Worm (Caenorhabditis elegans): ENCODE results near the gene ZC317.7.
A peak's percentile ranks its signal among the peaks of the same experiment; 100 is the strongest.

Gene ZC317.7

DNA sequence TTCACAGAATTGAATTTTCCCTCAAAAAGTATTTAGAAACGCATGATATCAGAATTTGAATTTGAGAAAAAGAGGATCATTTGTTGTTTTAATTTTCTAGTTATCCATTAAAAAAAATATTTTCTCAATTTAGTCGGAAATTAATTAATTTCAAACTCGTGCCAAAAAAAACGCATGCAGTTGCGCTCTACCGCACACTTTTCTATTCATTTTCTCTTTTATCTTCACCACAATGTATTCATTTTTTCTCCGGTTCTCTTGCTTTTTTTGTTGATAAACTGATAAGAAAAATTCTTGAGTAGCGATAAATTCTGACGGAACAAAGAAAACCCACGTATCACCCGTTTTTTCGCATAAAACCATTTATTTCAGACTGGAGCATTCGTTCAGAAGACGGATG lies 37.8 kb downstream of the ZC317.7 start, which contains the start of gene acl-6 (continued):
- no peak for TF ChIP-seq gei-17 (GFP tag; optimal IDR thresholded peaks at IDR 0.05)
- TF ChIP-seq F57A8.1 (GFP tag; optimal IDR thresholded peaks at IDR 0.05): no peak
- peak; percentile 1 for TF ChIP-seq nhr-90 (tag; optimal IDR thresholded peaks at IDR 0.05)
- TF ChIP-seq F57C9.4 (tag; optimal IDR thresholded peaks at IDR 0.05): no peak
- no peak for TF ChIP-seq mxl-1 (tag; optimal IDR thresholded peaks at IDR 0.05)
- TF ChIP-seq ztf-6 (GFP tag; IDR thresholded peaks at IDR 0.05): no peak
- no peak for TF ChIP-seq unc-130 (GFP tag; optimal IDR thresholded peaks at IDR 0.05)
- no peak for TF ChIP-seq chd-7 (tag; optimal IDR thresholded peaks at IDR 0.05)
- peak in 1 of 3 experiments; percentile 73 for TF ChIP-seq lin-35 (GFP tag; optimal IDR thresholded peaks at IDR 0.05)
- TF ChIP-seq let-526 (GFP tag; IDR thresholded peaks at IDR 0.05): no peak
- no peak for TF ChIP-seq snpc-1.1 (tag; optimal IDR thresholded peaks at IDR 0.05; ENCODE audit: insufficient read depth)
- TF ChIP-seq lin-40 (tag; optimal IDR thresholded peaks at IDR 0.05): peak; percentile 52
- no peak for TF ChIP-seq sptf-2 (GFP tag; optimal IDR thresholded peaks at IDR 0.05)
- no peak for TF ChIP-seq ztf-25 (GFP tag; IDR thresholded peaks at IDR 0.05)
- TF ChIP-seq attf-3 (GFP tag; conservative IDR thresholded peaks at IDR 0.05): no peak
- TF ChIP-seq F39B2.1 (GFP tag; IDR thresholded peaks at IDR 0.05): no peak
- no peak for TF ChIP-seq egl-44 (GFP tag; IDR thresholded peaks at IDR 0.05)
- TF ChIP-seq ztf-18 (tag; optimal IDR thresholded peaks at IDR 0.05): peak; percentile 30
- no peak for TF ChIP-seq hsf-1 (GFP tag; IDR thresholded peaks at IDR 0.05)
- no peak for TF ChIP-seq unc-62 (GFP tag; optimal IDR thresholded peaks at IDR 0.05)
- no peak for TF ChIP-seq tlf-1 (GFP tag; optimal IDR thresholded peaks at IDR 0.05)
- no peak for TF ChIP-seq zfh-2 (GFP tag; conservative IDR thresholded peaks at IDR 0.05)
- no peak for TF ChIP-seq Y79H2A.3 (GFP tag; conservative IDR thresholded peaks at IDR 0.05)
- TF ChIP-seq rec-8 (tag; optimal IDR thresholded peaks at IDR 0.05): no peak
- TF ChIP-seq lsy-27 (tag; optimal IDR thresholded peaks at IDR 0.05; ENCODE audit: borderline replicate concordance, insufficient read depth): no peak
- no peak for TF ChIP-seq F22D6.2 (tag; optimal IDR thresholded peaks at IDR 0.05)
- no peak for TF ChIP-seq snpc-3.4 (tag; optimal IDR thresholded peaks at IDR 0.05)
- no peak for TF ChIP-seq madf-8 (GFP tag; conservative IDR thresholded peaks at IDR 0.05)
- TF ChIP-seq attf-6 (GFP tag; IDR thresholded peaks at IDR 0.05): no peak
- no peak for TF ChIP-seq cebp-1 (GFP tag; IDR thresholded peaks at IDR 0.05)
- peak; percentile 51 for TF ChIP-seq cebp-1 (tag; optimal IDR thresholded peaks at IDR 0.05)
- no peak for TF ChIP-seq nfya-2 (GFP tag; IDR thresholded peaks at IDR 0.05)
- TF ChIP-seq B0261.1 (tag; optimal IDR thresholded peaks at IDR 0.05): no peak
- TF ChIP-seq F23B12.7 (tag; optimal IDR thresholded peaks at IDR 0.05; ENCODE audit: insufficient read depth): peak; percentile 60
- TF ChIP-seq F33H1.4 (GFP tag; IDR thresholded peaks at IDR 0.05): no peak
- TF ChIP-seq nhr-80 (tag; optimal IDR thresholded peaks at IDR 0.05): peak; percentile 98
- no peak for TF ChIP-seq Y53F4B.3 (GFP tag; IDR thresholded peaks at IDR 0.05)
- TF ChIP-seq T07F8.4 (tag; optimal IDR thresholded peaks at IDR 0.05): no peak
- TF ChIP-seq ceh-58 (GFP tag; IDR thresholded peaks at IDR 0.05): no peak
- TF ChIP-seq sea-2 (GFP tag; IDR thresholded peaks at IDR 0.05): no peak
- TF ChIP-seq ceh-100 (GFP tag; IDR thresholded peaks at IDR 0.05): no peak
- TF ChIP-seq madf-6 (GFP tag; IDR thresholded peaks at IDR 0.05): no peak
- TF ChIP-seq cebp-2 (GFP tag; IDR thresholded peaks at IDR 0.05): no peak
- TF ChIP-seq xnd-1 (tag; optimal IDR thresholded peaks at IDR 0.05): no peak
- TF ChIP-seq ceh-40 (GFP tag; IDR thresholded peaks at IDR 0.05): no peak
- no peak for TF ChIP-seq nhr-27 (tag; optimal IDR thresholded peaks at IDR 0.05)
- no peak for TF ChIP-seq aptf-3 (GFP tag; IDR thresholded peaks at IDR 0.05)
- TF ChIP-seq bed-1 (GFP tag; IDR thresholded peaks at IDR 0.05): no peak
- TF ChIP-seq akir-1 (GFP tag; optimal IDR thresholded peaks at IDR 0.05): no peak

Measured in whole organism, young adult.